Worm (Caenorhabditis elegans): ENCODE data around the gene mttu-1.

mttu-1 gene

DNA sequence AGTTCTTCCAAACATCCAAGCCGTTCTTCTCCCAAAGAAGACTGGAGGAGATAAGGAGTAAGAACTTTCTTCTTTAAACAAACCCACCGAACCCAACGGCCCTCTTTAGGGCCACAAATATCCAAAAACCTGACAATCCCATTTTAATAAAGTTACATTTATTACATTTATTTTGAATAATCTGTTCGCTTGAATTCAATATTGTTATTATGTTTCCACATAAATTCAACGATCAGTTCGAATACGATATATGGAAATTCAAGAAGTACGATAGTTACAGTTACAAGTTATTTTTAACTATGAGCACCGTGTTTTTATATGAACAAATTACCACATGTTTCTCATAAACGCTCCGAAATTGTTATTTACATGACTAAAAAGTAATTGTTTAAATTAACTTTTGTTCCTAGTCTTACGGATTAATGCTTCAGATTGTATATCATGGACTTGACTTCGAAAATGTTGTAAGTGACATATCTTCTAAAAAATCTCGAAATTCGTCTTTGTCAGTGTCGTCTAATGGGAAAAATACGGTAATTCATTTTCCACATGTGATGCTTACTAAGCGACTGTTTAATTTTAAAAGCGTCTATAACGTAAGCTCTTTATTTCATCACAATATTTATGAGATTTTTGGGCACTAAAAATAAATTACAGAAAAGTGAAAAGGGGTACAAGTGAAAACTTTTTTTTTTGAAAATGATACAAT lies 44.2 kb upstream of the mttu-1 start (continued):
- TF ChIP-seq ceh-91 (GFP tag; IDR thresholded peaks at IDR 0.05) (0 out of 2 replicates have a peak, but pooled peaks have one; percentile 49), B0035.1 (tag; optimal IDR thresholded peaks at IDR 0.05) (no peak), F23B12.7 (tag; optimal IDR thresholded peaks at IDR 0.05; ENCODE audit: insufficient read depth) (no peak), Y79H2A.3 (GFP tag; conservative IDR thresholded peaks at IDR 0.05) (peak; percentile 83), egl-44 (GFP tag; IDR thresholded peaks at IDR 0.05) (peak; percentile 64; the same call in 1 of the 2 replicates), D2030.7 (GFP tag; IDR thresholded peaks at IDR 0.05) (peak; percentile 51), Y56A3A.18 (GFP tag; IDR thresholded peaks at IDR 0.05) (no peak), dox-1 (GFP tag; IDR thresholded peaks at IDR 0.05) (peak; percentile 81), mes-4 (tag; optimal IDR thresholded peaks at IDR 0.05) (no peak), Y95B8A.8 (GFP tag; IDR thresholded peaks at IDR 0.05) (peak; percentile 82; the same call in 1 of the 2 replicates), madf-8 (GFP tag; conservative IDR thresholded peaks at IDR 0.05) (peak; percentile 17; the same call in 1 of the 2 replicates), him-1 (tag; optimal IDR thresholded peaks at IDR 0.05) (peak; percentile 99), mcd-1 (GFP tag; IDR thresholded peaks at IDR 0.05) (0 out of 2 replicates have a peak, but pooled peaks have one; percentile 34), tbx-9 (tag; optimal IDR thresholded peaks at IDR 0.05; ENCODE audit: borderline replicate concordance) (no peak), snpc-1.1 (tag; optimal IDR thresholded peaks at IDR 0.05; ENCODE audit: insufficient read depth) (peak; percentile 6), hsf-1 (GFP tag; IDR thresholded peaks at IDR 0.05) (peak; percentile 48; the same call in 1 of the 2 replicates), F49E8.2 (tag; optimal IDR thresholded peaks at IDR 0.05; ENCODE audit: insufficient read depth) (peak; percentile 60), Y53F4B.3 (GFP tag; IDR thresholded peaks at IDR 0.05) (0 out of 2 replicates have a peak, but pooled peaks have one; percentile 11), hrde-1 (tag; optimal IDR thresholded peaks at IDR 0.05; ENCODE audit: borderline replicate concordance) (peak; percentile 93), efl-1 (GFP tag; optimal IDR thresholded peaks at IDR 0.05) (peak; percentile 2), rcor-1 (GFP tag; IDR thresholded peaks at IDR 0.05) (peak; percentile 37; the same call in 1 of the 2 replicates), lin-54 (GFP tag; optimal IDR thresholded peaks at IDR 0.05) (peak; percentile 45), nhr-120 (GFP tag; IDR thresholded peaks at IDR 0.05) (no peak), ztf-6 (GFP tag; IDR thresholded peaks at IDR 0.05) (no peak), F39B2.1 (GFP tag; IDR thresholded peaks at IDR 0.05) (peak; percentile 90; the same call in 1 of the 2 replicates)

DNA sequence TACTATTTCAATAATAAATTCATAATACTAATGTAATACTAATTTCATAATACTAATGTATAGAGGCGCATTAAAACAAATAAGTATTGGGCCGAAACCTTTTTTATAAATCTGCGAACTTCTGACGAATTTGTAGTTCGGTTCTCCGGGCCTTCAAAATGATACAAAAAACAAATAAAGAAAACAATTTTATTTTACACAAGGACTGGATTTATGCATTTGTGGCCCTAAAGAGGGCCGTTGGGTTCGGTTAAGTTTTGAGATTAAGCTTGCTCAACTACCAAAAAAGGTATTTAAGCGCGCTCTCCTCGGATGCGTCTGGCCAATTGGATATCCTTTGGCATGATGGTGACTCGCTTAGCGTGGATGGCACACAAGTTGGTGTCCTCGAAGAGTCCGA lies 40.9 kb upstream of the mttu-1 start:
- peak; percentile 74; the same call in 1 of the 2 replicates for TF ChIP-seq Y95B8A.8 (GFP tag; IDR thresholded peaks at IDR 0.05)
- peak; percentile 82 for TF ChIP-seq ekl-4 (GFP tag; IDR thresholded peaks at IDR 0.05)
- TF ChIP-seq lin-26 (GFP tag; IDR thresholded peaks at IDR 0.05), result peak; percentile 85
- TF ChIP-seq hmg-1.2 (GFP tag; IDR thresholded peaks at IDR 0.05), result peak; percentile 36; the same call in 1 of the 2 replicates
- peak; percentile 82 for TF ChIP-seq egl-44 (GFP tag; IDR thresholded peaks at IDR 0.05)
- TF ChIP-seq ztf-25 (GFP tag; IDR thresholded peaks at IDR 0.05), result 0 out of 2 replicates have a peak, but pooled peaks have one; percentile 23
- peak; percentile 63 for TF ChIP-seq hsf-1 (GFP tag; IDR thresholded peaks at IDR 0.05)
- TF ChIP-seq F33H1.4 (GFP tag; IDR thresholded peaks at IDR 0.05), result peak; percentile 32; the same call in 1 of the 2 replicates
- peak; percentile 70 for TF ChIP-seq madf-6 (GFP tag; IDR thresholded peaks at IDR 0.05)
- peak; percentile 90 for TF ChIP-seq F39B2.1 (GFP tag; IDR thresholded peaks at IDR 0.05)
- TF ChIP-seq madf-3 (GFP tag; IDR thresholded peaks at IDR 0.05), result 0 out of 2 replicates have a peak, but pooled peaks have one; percentile 16
- TF ChIP-seq ceh-100 (GFP tag; IDR thresholded peaks at IDR 0.05), result peak; percentile 22; the same call in 1 of the 2 replicates
- TF ChIP-seq rcor-1 (GFP tag; IDR thresholded peaks at IDR 0.05), result peak; percentile 55
- TF ChIP-seq attf-6 (GFP tag; IDR thresholded peaks at IDR 0.05), result peak; percentile 83
- TF ChIP-seq dox-1 (GFP tag; IDR thresholded peaks at IDR 0.05), result peak; percentile 63
- TF ChIP-seq Y53G8AR.9 (GFP tag; conservative IDR thresholded peaks at IDR 0.05), result peak; percentile 66
